Worm (Caenorhabditis elegans): ENCODE data around the gene pitr-5.

pitr-5 gene

ce11 chrV:7196498-7196966 is 11.9 kb downstream of the pitr-5 start, which contains the start of gene F09G2.2 (continued):
- TF ChIP-seq C38D4.7 (GFP tag; optimal IDR thresholded peaks at IDR 0.05) (no peak), fkh-10 (GFP tag; optimal IDR thresholded peaks at IDR 0.05) (no peak), pha-2 (tag; optimal IDR thresholded peaks at IDR 0.05) (no peak), Y22D7AL.16 (tag; optimal IDR thresholded peaks at IDR 0.05) (no peak), syd-9 (tag; optimal IDR thresholded peaks at IDR 0.05) (no peak), lin-11 (tag; optimal IDR thresholded peaks at IDR 0.05) (no peak), nhr-11 (tag; optimal IDR thresholded peaks at IDR 0.05) (no peak), ceh-9 (tag; optimal IDR thresholded peaks at IDR 0.05) (no peak), lim-6 (tag; optimal IDR thresholded peaks at IDR 0.05) (no peak), fkh-6 (tag; optimal IDR thresholded peaks at IDR 0.05) (no peak), K09A11.1 (tag; optimal IDR thresholded peaks at IDR 0.05; ENCODE audit: insufficient read depth) (no peak), ttx-3 (tag; optimal IDR thresholded peaks at IDR 0.05) (no peak), ceh-30 (tag; optimal IDR thresholded peaks at IDR 0.05) (peak; percentile 17), unc-42 (tag; optimal IDR thresholded peaks at IDR 0.05) (peak; percentile 58), hlh-13 (GFP tag; optimal IDR thresholded peaks at IDR 0.05) (no peak), ceh-34 (tag; optimal IDR thresholded peaks at IDR 0.05) (peak; percentile 39), hlh-8 (tag; optimal IDR thresholded peaks at IDR 0.05) (no peak), ztf-16 (tag; optimal IDR thresholded peaks at IDR 0.05) (no peak), sox-4 (tag; optimal IDR thresholded peaks at IDR 0.05) (no peak), zip-5 (tag; optimal IDR thresholded peaks at IDR 0.05) (no peak), madf-2 (tag; optimal IDR thresholded peaks at IDR 0.05) (peak; percentile 23), pat-9 (tag; optimal IDR thresholded peaks at IDR 0.05) (no peak), pros-1 (tag; optimal IDR thresholded peaks at IDR 0.05) (peak; percentile 20), ceh-45 (GFP tag; IDR thresholded peaks at IDR 0.05) (no peak), fax-1 (tag; optimal IDR thresholded peaks at IDR 0.05) (no peak), rnt-1 (tag; optimal IDR thresholded peaks at IDR 0.05) (peak; percentile 50), ceh-22 (tag; optimal IDR thresholded peaks at IDR 0.05) (no peak), unc-55 (GFP tag; optimal IDR thresholded peaks at IDR 0.05) (peak; percentile 73), sdc-2 (tag; optimal IDR thresholded peaks at IDR 0.05) (no peak), sox-2 (GFP tag; IDR thresholded peaks at IDR 0.05) (no peak), odd-2 (tag; optimal IDR thresholded peaks at IDR 0.05) (no peak), nhr-232 (tag; optimal IDR thresholded peaks at IDR 0.05) (no peak), elt-2 (tag; optimal IDR thresholded peaks at IDR 0.05) (peak; percentile 31), nfya-1 (tag; optimal IDR thresholded peaks at IDR 0.05) (peak; percentile 88), ceh-24 (tag; optimal IDR thresholded peaks at IDR 0.05) (no peak), ceh-48 (tag; optimal IDR thresholded peaks at IDR 0.05) (no peak)

- TF ChIP-seq nhr-232 (tag; optimal IDR thresholded peaks at IDR 0.05): no peak
- no peak for TF ChIP-seq dve-1 (tag; optimal IDR thresholded peaks at IDR 0.05)
- TF ChIP-seq rnt-1 (tag; optimal IDR thresholded peaks at IDR 0.05): no peak
- no peak for TF ChIP-seq ama-1 (optimal IDR thresholded peaks at IDR 0.05)
- no peak for TF ChIP-seq sox-2 (GFP tag; IDR thresholded peaks at IDR 0.05)
- TF ChIP-seq K09A11.1 (tag; optimal IDR thresholded peaks at IDR 0.05; ENCODE audit: insufficient read depth): no peak
- TF ChIP-seq ceh-30 (tag; optimal IDR thresholded peaks at IDR 0.05): no peak
- TF ChIP-seq K02D7.2 (tag; optimal IDR thresholded peaks at IDR 0.05): no peak
- no peak for TF ChIP-seq hlh-8 (tag; optimal IDR thresholded peaks at IDR 0.05)
- TF ChIP-seq hlh-6 (tag; optimal IDR thresholded peaks at IDR 0.05): no peak
- no peak for TF ChIP-seq unc-86 (tag; optimal IDR thresholded peaks at IDR 0.05)
- no peak for TF ChIP-seq lin-11 (tag; optimal IDR thresholded peaks at IDR 0.05)
- TF ChIP-seq eyg-1 (tag; optimal IDR thresholded peaks at IDR 0.05): no peak
- no peak for TF ChIP-seq dmd-4 (tag; optimal IDR thresholded peaks at IDR 0.05; ENCODE audit: borderline replicate concordance)
These were observed 12.4 kb downstream of the pitr-5 start for ce11 chrV:7197036-7197435.
